Worm (Caenorhabditis elegans) whole organism, L2 larva: ENCODE results near the gene zgpa-1.

Experiments used
- ceh-82 ChIP-seq: fragments of 150-350 bp; optimal IDR thresholded peaks from 2 replicates; lab custom pipeline; 2014; ENCODE audit warnings: missing biosample characterization, missing genetic modification characterization
- fos-1 ChIP-seq: fragments of 150-350 bp; optimal IDR thresholded peaks from 2 replicates; lab custom pipeline; 2014; ENCODE audit warnings: missing biosample characterization, missing genetic modification characterization
- nhr-11 ChIP-seq: fragments of 150-350 bp; optimal IDR thresholded peaks from 2 replicates; lab custom pipeline; 2014; ENCODE audit warnings: missing biosample characterization, missing genetic modification characterization
- skn-1 ChIP-seq: sonication (generic microtip); optimal IDR thresholded peaks from 2 replicates; lab custom pipeline; 2017; ENCODE audit warnings: missing biosample characterization, missing genetic modification characterization
- ztf-11 ChIP-seq: sonication (generic microtip); optimal IDR thresholded peaks from 2 replicates; lab custom pipeline; 2017; ENCODE audit warnings: missing biosample characterization, missing genetic modification characterization

- no peak for TF ChIP-seq ztf-11 (tag; lab: Kevin White, UChicago)
- peak; percentile 14 for TF ChIP-seq fos-1
- TF ChIP-seq skn-1 (tag; lab: Kevin White, UChicago): no peak
- no peak for TF ChIP-seq nhr-11
- TF ChIP-seq ceh-82 (tag; lab: Kevin White, UChicago): no peak
Observed at ce11 chrIV:7829275-7829938, 16.8 kb upstream of the zgpa-1 start, which contains the start of gene C06A6.4.
